Worm (Caenorhabditis elegans) whole organism, young adult: Measurements from ENCODE around the gene golg-2.

ENCODE experiments used
- aptf-2 ChIP-seq: fragments of 200-800 bp; sonication (Bioruptor generic); conservative IDR thresholded peaks from 2 replicates; pipeline ENCODE4 v1.3.6; 2022; ENCODE audit warnings: missing genetic modification reagents, missing genetic modification characterization, missing compliant biosample characterization
- aptf-3 ChIP-seq: fragments of 200-800 bp; sonication (Bioruptor generic); IDR thresholded peaks from 2 replicates; pipeline ENCODE4 v1.3.6; 2022; ENCODE audit warnings: missing genetic modification characterization, missing compliant biosample characterization

DNA sequence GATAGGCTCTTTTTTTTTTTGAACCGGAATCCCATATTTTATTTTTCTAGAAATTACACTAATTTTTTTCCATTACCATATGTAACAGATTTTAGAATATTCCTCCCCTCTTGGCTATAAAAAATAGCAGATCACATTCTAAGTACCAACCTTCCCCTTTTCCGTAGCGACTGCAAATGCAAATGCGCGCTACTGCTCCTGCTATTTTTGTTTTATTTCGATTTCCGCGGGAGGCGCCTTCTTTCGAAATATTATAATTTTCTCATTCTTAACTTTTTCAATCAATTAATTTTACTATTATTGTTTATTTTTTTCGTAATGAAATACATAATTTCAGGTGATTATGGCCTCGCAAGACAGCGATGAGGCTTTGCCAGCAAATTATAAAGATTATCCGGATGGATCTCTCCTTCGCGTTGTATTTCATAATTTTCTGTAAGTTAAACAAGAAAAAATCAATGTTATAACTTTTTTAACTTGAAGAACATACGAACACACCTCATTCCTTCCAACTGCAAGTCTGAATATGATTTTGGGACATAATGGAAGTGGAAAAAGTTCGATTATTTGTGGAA, 22.0 kb upstream of the golg-2 start, which contains the start of gene smc-5:
- TF ChIP-seq aptf-3 (GFP tag; lab: Robert Waterston, UW) (no peak), aptf-2 (no peak)
